Worm (Caenorhabditis elegans) whole organism, mixed stage, embryonic: ENCODE data around the gene K04H4.5.

Experiments used
- M03D4.4 ChIP-seq: sonication (generic microtip); optimal IDR thresholded peaks from 2 replicates; lab custom pipeline; 2017; ENCODE audit warnings: mild to moderate bottlenecking, missing genetic modification characterization, missing compliant biosample characterization
- bed-3 ChIP-seq: fragments of 200-800 bp; sonication (Bioruptor generic); optimal IDR thresholded peaks from 3 replicates; lab custom pipeline; 2018; ENCODE audit warnings: mild to moderate bottlenecking, missing genetic modification characterization, moderate library complexity, missing compliant biosample characterization
- blmp-1 ChIP-seq: fragments of 150-350 bp; optimal IDR thresholded peaks from 2 replicates; lab custom pipeline; 2014; ENCODE audit warnings: missing biosample characterization, missing genetic modification characterization
- ceh-39 ChIP-seq: fragments of 150-350 bp; optimal IDR thresholded peaks from 2 replicates; lab custom pipeline; 2014; ENCODE audit warnings: missing biosample characterization, missing genetic modification characterization
- ceh-83 ChIP-seq: fragments of 200-800 bp; sonication (Bioruptor generic); optimal IDR thresholded peaks from 2 replicates; lab custom pipeline; 2018; ENCODE audit warnings: mild to moderate bottlenecking, missing genetic modification characterization, missing compliant biosample characterization
- ces-1 ChIP-seq: fragments of 150-350 bp; optimal IDR thresholded peaks from 2 replicates; lab custom pipeline; 2014; ENCODE audit warnings: missing biosample characterization, missing genetic modification reagents, missing genetic modification characterization
- cnd-1 ChIP-seq: fragments of 200-800 bp; sonication (Bioruptor generic); optimal IDR thresholded peaks from 2 replicates; lab custom pipeline; 2018; ENCODE audit warnings: mild to moderate bottlenecking, missing genetic modification characterization, missing compliant biosample characterization
- drap-1 ChIP-seq: fragments of 200-800 bp; sonication (Bioruptor generic); optimal IDR thresholded peaks from 3 replicates; lab custom pipeline; 2018; ENCODE audit warnings: mild to moderate bottlenecking, missing genetic modification characterization, missing compliant biosample characterization
- elt-3 ChIP-seq: fragments of 150-350 bp; optimal IDR thresholded peaks from 2 replicates; lab custom pipeline; 2014; ENCODE audit warnings: missing biosample characterization, missing genetic modification characterization
- flh-1 ChIP-seq: fragments of 200-800 bp; sonication (Bioruptor generic); optimal IDR thresholded peaks from 2 replicates; lab custom pipeline; 2018; ENCODE audit warnings: mild to moderate bottlenecking, missing genetic modification characterization, moderate library complexity, missing compliant biosample characterization
- ham-2 ChIP-seq: fragments of 200-800 bp; sonication (Bioruptor generic); optimal IDR thresholded peaks from 2 replicates; lab custom pipeline; 2018; ENCODE audit warnings: mild to moderate bottlenecking, missing genetic modification characterization, missing compliant biosample characterization
- lin-13 ChIP-seq: fragments of 150-350 bp; optimal IDR thresholded peaks from 2 replicates; lab custom pipeline; 2014; ENCODE audit warnings: missing biosample characterization, missing genetic modification characterization
- lin-32 ChIP-seq: fragments of 200-800 bp; sonication (Bioruptor generic); optimal IDR thresholded peaks from 2 replicates; lab custom pipeline; 2018; ENCODE audit warnings: mild to moderate bottlenecking, missing genetic modification characterization, missing compliant biosample characterization
- lsy-2 ChIP-seq: fragments of 150-350 bp; optimal IDR thresholded peaks from 2 replicates; lab custom pipeline; 2014; ENCODE audit warnings: missing biosample characterization, missing genetic modification characterization
- mab-5 ChIP-seq: fragments of 150-350 bp; optimal IDR thresholded peaks from 2 replicates; lab custom pipeline; 2014; ENCODE audit warnings: missing biosample characterization, missing genetic modification characterization
- mep-1 ChIP-seq: fragments of 150-350 bp; optimal IDR thresholded peaks from 2 replicates; lab custom pipeline; 2017; ENCODE audit warnings: missing biosample characterization, missing genetic modification reagents, missing genetic modification characterization, inconsistent platforms
- mls-2 ChIP-seq: sonication (generic microtip); optimal IDR thresholded peaks from 2 replicates; lab custom pipeline; 2016; ENCODE audit warnings: mild to moderate bottlenecking, missing genetic modification characterization, moderate library complexity, missing compliant biosample characterization
- nhr-12 ChIP-seq: fragments of 150-350 bp; optimal IDR thresholded peaks from 2 replicates; lab custom pipeline; 2014; ENCODE audit warnings: missing biosample characterization, missing genetic modification characterization
- nhr-237 ChIP-seq: fragments of 150-350 bp; optimal IDR thresholded peaks from 2 replicates; lab custom pipeline; 2014; ENCODE audit warnings: missing biosample characterization, missing genetic modification characterization
- nhr-28 ChIP-seq: fragments of 150-350 bp; optimal IDR thresholded peaks from 2 replicates; lab custom pipeline; 2014; ENCODE audit warnings: missing biosample characterization, missing genetic modification characterization
- nhr-76 ChIP-seq: sonication (generic microtip); optimal IDR thresholded peaks from 2 replicates; lab custom pipeline; 2017; ENCODE audit warnings: missing biosample characterization, missing genetic modification characterization
- pha-4 ChIP-seq: fragments of 150-350 bp; optimal IDR thresholded peaks from 2 replicates; lab custom pipeline; 2018; ENCODE audit warnings: missing biosample characterization, missing genetic modification reagents, missing genetic modification characterization
- sem-2 ChIP-seq: fragments of 200-800 bp; sonication (Bioruptor generic); optimal IDR thresholded peaks from 2 replicates; lab custom pipeline; 2018; ENCODE audit warnings: mild to moderate bottlenecking, missing genetic modification characterization, missing compliant biosample characterization
- snpc-4 ChIP-seq: fragments of 150-350 bp; optimal IDR thresholded peaks from 2 replicates; lab custom pipeline; 2014; ENCODE audit warnings: missing biosample characterization, missing genetic modification characterization
- sptf-1 ChIP-seq: sonication (generic microtip); optimal IDR thresholded peaks from 2 replicates; lab custom pipeline; 2017; ENCODE audit warnings: mild to moderate bottlenecking, missing genetic modification characterization, moderate library complexity, missing compliant biosample characterization
- unc-120 ChIP-seq: sonication (generic microtip); optimal IDR thresholded peaks from 2 replicates; lab custom pipeline; 2017; ENCODE audit warnings: missing genetic modification characterization, missing compliant biosample characterization; ENCODE audit not compliant: poor library complexity, severe bottlenecking
- unc-39 ChIP-seq: fragments of 150-350 bp; optimal IDR thresholded peaks from 2 replicates; lab custom pipeline; 2014; ENCODE audit warnings: missing biosample characterization, missing genetic modification characterization
- unc-62 ChIP-seq: fragments of 150-350 bp; optimal IDR thresholded peaks from 2 replicates; lab custom pipeline; 2014; ENCODE audit warnings: missing biosample characterization, missing genetic modification reagents, missing genetic modification characterization
- ztf-11 ChIP-seq: fragments of 150-350 bp; optimal IDR thresholded peaks from 2 replicates; lab custom pipeline; 2014; ENCODE audit warnings: missing biosample characterization, missing genetic modification characterization

The K04H4.5 gene

ce11 chrIII:9390924-9391323, 31.8 kb downstream of the K04H4.5 start:
- TF ChIP-seq lin-32 (GFP tag; lab: Kevin White, UChicago) = no peak
- no peak for TF ChIP-seq cnd-1 (tag; lab: Kevin White, UChicago)
- no peak for TF ChIP-seq mab-5 (tag; lab: Kevin White, UChicago)
- TF ChIP-seq elt-3 = no peak
- no peak for TF ChIP-seq mls-2 (tag; lab: Kevin White, UChicago)
- no peak for TF ChIP-seq lin-13 (tag; lab: Kevin White, UChicago)
- no peak for TF ChIP-seq ceh-83 (GFP tag; lab: Kevin White, UChicago)
- no peak for TF ChIP-seq mep-1 (tag; lab: Kevin White, UChicago)
- TF ChIP-seq sem-2 (GFP tag; lab: Kevin White, UChicago) = no peak
- TF ChIP-seq unc-62 (GFP tag; lab: Kevin White, UChicago) = no peak
- TF ChIP-seq lsy-2 (tag; lab: Kevin White, UChicago) = no peak
- no peak for TF ChIP-seq M03D4.4 (tag; lab: Kevin White, UChicago)
- TF ChIP-seq unc-120 (tag; lab: Kevin White, UChicago) = no peak
- TF ChIP-seq ces-1 (GFP tag; lab: Kevin White, UChicago) = no peak
- no peak for TF ChIP-seq bed-3 (GFP tag; lab: Kevin White, UChicago)
- TF ChIP-seq nhr-12 (tag; lab: Kevin White, UChicago) = no peak
- no peak for TF ChIP-seq nhr-76
- no peak for TF ChIP-seq flh-1 (GFP tag; lab: Kevin White, UChicago)

- TF ChIP-seq flh-1 (GFP tag; lab: Kevin White, UChicago) (no peak), sem-2 (GFP tag; lab: Kevin White, UChicago) (no peak), blmp-1 (tag; lab: Kevin White, UChicago) (no peak), mep-1 (tag; lab: Kevin White, UChicago) (peak; percentile 13), elt-3 (no peak), M03D4.4 (tag; lab: Kevin White, UChicago) (no peak), ces-1 (GFP tag; lab: Kevin White, UChicago) (peak; percentile 45), pha-4 (tag; lab: Kevin White, UChicago) (peak; percentile 18), lsy-2 (tag; lab: Kevin White, UChicago) (peak; percentile 20), ham-2 (GFP tag; lab: Kevin White, UChicago) (no peak), lin-32 (GFP tag; lab: Kevin White, UChicago) (no peak), nhr-237 (tag; lab: Kevin White, UChicago) (no peak)
These were observed 34.1 kb downstream of the K04H4.5 start, which contains the start of the genes gpr-2 and rgr-1 for ce11 chrIII:9393114-9393780. Gene gpr-2 (minus strand): TSS chrIII:9393164. Gene rgr-1 (plus strand): TSS chrIII:9393730.

ce11 chrIII:9401036-9401435, 41.9 kb downstream of the K04H4.5 start, which contains the start of gene nlp-48:
Gene nlp-48 (minus strand): TSS chrIII:9401136.
- TF ChIP-seq pha-4 (tag; lab: Kevin White, UChicago) (no peak), cnd-1 (tag; lab: Kevin White, UChicago) (no peak), unc-39 (tag; lab: Kevin White, UChicago) (no peak), ceh-39 (no peak), nhr-28 (tag; lab: Kevin White, UChicago) (no peak), ztf-11 (tag; lab: Kevin White, UChicago) (no peak), drap-1 (GFP tag; lab: Kevin White, UChicago) (no peak)

ce11 chrIII:9406600-9406999, 47.4 kb downstream of the K04H4.5 start, which contains the start of gene T26G10.1:
Gene T26G10.1 (minus strand): TSS chrIII:9406641.
- TF ChIP-seq nhr-237 (tag; lab: Kevin White, UChicago) (peak; percentile 30), sem-2 (GFP tag; lab: Kevin White, UChicago) (no peak), lsy-2 (tag; lab: Kevin White, UChicago) (peak; percentile 64), ceh-83 (GFP tag; lab: Kevin White, UChicago) (no peak), blmp-1 (tag; lab: Kevin White, UChicago) (peak; percentile 43), mep-1 (tag; lab: Kevin White, UChicago) (peak; percentile 49), ztf-11 (tag; lab: Kevin White, UChicago) (no peak), drap-1 (GFP tag; lab: Kevin White, UChicago) (no peak), unc-39 (tag; lab: Kevin White, UChicago) (no peak), flh-1 (GFP tag; lab: Kevin White, UChicago) (no peak), ces-1 (GFP tag; lab: Kevin White, UChicago) (peak; percentile 66), ham-2 (GFP tag; lab: Kevin White, UChicago) (no peak), nhr-76 (no peak), pha-4 (tag; lab: Kevin White, UChicago) (peak; percentile 35), cnd-1 (tag; lab: Kevin White, UChicago) (no peak), sptf-1 (tag; lab: Kevin White, UChicago) (no peak), elt-3 (no peak), snpc-4 (tag; lab: Kevin White, UChicago) (no peak)
